Fruit fly (Drosophila melanogaster) Kc167 (cell line): Measurements from ENCODE around the gene Ntf-2.

ENCODE experiments used
- h ChIP-seq: fragments of >200 bp; optimal IDR thresholded peaks from 3 replicates; lab custom pipeline; 2018; ENCODE audit warnings: missing external identifiers
- ttk ChIP-seq: sonication (Bioruptor generic); optimal IDR thresholded peaks from 2 replicates; lab custom pipeline; 2017; ENCODE audit warnings: missing external identifiers

- TF ChIP-seq ttk (no peak), h (no peak)
Observed at dm6 chrX:21034638-21035037, 631 bp upstream of the Ntf-2 start.
